Fruit fly (Drosophila melanogaster): ENCODE results near the gene phr6-4.

phr6-4 gene

dm6 chr2L:20656110-20656509, 10.5 kb upstream of the phr6-4 start, which contains the start of the genes brun and CG2614:
brun (minus strand) TSS chr2L:20656178.
CG2614 (plus strand) TSS chr2L:20656426.
- TF ChIP-seq cnc (optimal IDR thresholded peaks at IDR 0.05): no peak
- TF ChIP-seq CG12768 (GFP tag; optimal IDR thresholded peaks at IDR 0.05): peak; percentile 49
- TF ChIP-seq CG5204 (GFP tag; optimal IDR thresholded peaks at IDR 0.05): no peak
- TF ChIP-seq cic (GFP tag; optimal IDR thresholded peaks at IDR 0.05): no peak
- peak; percentile 41 for TF ChIP-seq Clk (GFP tag; optimal IDR thresholded peaks at IDR 0.05)
- peak; percentile 37 for TF ChIP-seq pad (GFP tag; optimal IDR thresholded peaks at IDR 0.05)
- TF ChIP-seq CG1620 (GFP tag; optimal IDR thresholded peaks at IDR 0.05): peak; percentile 78
- peak; percentile 5 for TF ChIP-seq CG33017 (tag; optimal IDR thresholded peaks at IDR 0.05)
- peak; percentile 64 for TF ChIP-seq Mnt (GFP tag; optimal IDR thresholded peaks at IDR 0.05)
- TF ChIP-seq kay (GFP tag; ENCODE audit: borderline replicate concordance): no peak
- peak; percentile 74 for TF ChIP-seq bab1 (GFP tag; optimal IDR thresholded peaks at IDR 0.05)
- peak; percentile 24 for TF ChIP-seq Crg-1 (GFP tag; optimal IDR thresholded peaks at IDR 0.05)
- TF ChIP-seq Hr96 (GFP tag; optimal IDR thresholded peaks at IDR 0.05): no peak
- TF ChIP-seq CG11617 (GFP tag; optimal IDR thresholded peaks at IDR 0.05): peak; percentile 70
- peak; percentile 51 for TF ChIP-seq tj (GFP tag; optimal IDR thresholded peaks at IDR 0.05)
- peak; percentile 2 for TF ChIP-seq ovo (GFP tag; optimal IDR thresholded peaks at IDR 0.05)
- peak; percentile 42 for TF ChIP-seq CG7045 (GFP tag; optimal IDR thresholded peaks at IDR 0.05)
- peak; percentile 79 for TF ChIP-seq toe (GFP tag; optimal IDR thresholded peaks at IDR 0.05)
- TF ChIP-seq CG14711 (tag; optimal IDR thresholded peaks at IDR 0.05): peak; percentile 69
- TF ChIP-seq CG7101 (tag; optimal IDR thresholded peaks at IDR 0.05): peak; percentile 78

dm6 chr2L:20649891-20650290, 4.3 kb upstream of the phr6-4 start, which contains the start of gene CG2611:
CG2611 (plus strand) TSS chr2L:20650189.
- TF ChIP-seq CG7045 (GFP tag; optimal IDR thresholded peaks at IDR 0.05) (no peak), Clk (GFP tag; optimal IDR thresholded peaks at IDR 0.05) (no peak), pad (GFP tag; optimal IDR thresholded peaks at IDR 0.05) (no peak), Crg-1 (GFP tag; optimal IDR thresholded peaks at IDR 0.05) (peak; percentile 42), toe (GFP tag; optimal IDR thresholded peaks at IDR 0.05) (peak; percentile 41), bab1 (GFP tag; optimal IDR thresholded peaks at IDR 0.05) (peak; percentile 28), Hr96 (GFP tag; optimal IDR thresholded peaks at IDR 0.05) (no peak), CG11617 (GFP tag; optimal IDR thresholded peaks at IDR 0.05) (peak; percentile 55), CG7101 (tag; optimal IDR thresholded peaks at IDR 0.05) (peak; percentile 45), tj (GFP tag; optimal IDR thresholded peaks at IDR 0.05) (no peak), CG33017 (tag; optimal IDR thresholded peaks at IDR 0.05) (no peak), kay (GFP tag; ENCODE audit: borderline replicate concordance) (no peak), cnc (optimal IDR thresholded peaks at IDR 0.05) (no peak), Mnt (GFP tag; optimal IDR thresholded peaks at IDR 0.05) (peak; percentile 18), CG5204 (GFP tag; optimal IDR thresholded peaks at IDR 0.05) (no peak), CG14711 (tag; optimal IDR thresholded peaks at IDR 0.05) (no peak), cic (GFP tag; optimal IDR thresholded peaks at IDR 0.05) (no peak), CG1620 (GFP tag; optimal IDR thresholded peaks at IDR 0.05) (peak; percentile 33), ovo (GFP tag; optimal IDR thresholded peaks at IDR 0.05) (no peak), CG12768 (GFP tag; optimal IDR thresholded peaks at IDR 0.05) (no peak)

- no peak for TF ChIP-seq Hr96 (GFP tag; optimal IDR thresholded peaks at IDR 0.05)
- no peak for TF ChIP-seq kay (GFP tag; ENCODE audit: borderline replicate concordance)
- TF ChIP-seq CG1620 (GFP tag; optimal IDR thresholded peaks at IDR 0.05): no peak
- TF ChIP-seq cic (GFP tag; optimal IDR thresholded peaks at IDR 0.05): no peak
- TF ChIP-seq CG7045 (GFP tag; optimal IDR thresholded peaks at IDR 0.05): no peak
- TF ChIP-seq CG12768 (GFP tag; optimal IDR thresholded peaks at IDR 0.05): no peak
- TF ChIP-seq toe (GFP tag; optimal IDR thresholded peaks at IDR 0.05): no peak
- no peak for TF ChIP-seq ovo (GFP tag; optimal IDR thresholded peaks at IDR 0.05)
- no peak for TF ChIP-seq CG33017 (tag; optimal IDR thresholded peaks at IDR 0.05)
- no peak for TF ChIP-seq CG7101 (tag; optimal IDR thresholded peaks at IDR 0.05)
- no peak for TF ChIP-seq Crg-1 (GFP tag; optimal IDR thresholded peaks at IDR 0.05)
- no peak for TF ChIP-seq Mnt (GFP tag; optimal IDR thresholded peaks at IDR 0.05)
Observed at dm6 chr2L:20648612-20649011, 3.0 kb upstream of the phr6-4 start, which contains the start of gene CG18810. CG18810 (plus strand) TSS chr2L:20648912.

DNA sequence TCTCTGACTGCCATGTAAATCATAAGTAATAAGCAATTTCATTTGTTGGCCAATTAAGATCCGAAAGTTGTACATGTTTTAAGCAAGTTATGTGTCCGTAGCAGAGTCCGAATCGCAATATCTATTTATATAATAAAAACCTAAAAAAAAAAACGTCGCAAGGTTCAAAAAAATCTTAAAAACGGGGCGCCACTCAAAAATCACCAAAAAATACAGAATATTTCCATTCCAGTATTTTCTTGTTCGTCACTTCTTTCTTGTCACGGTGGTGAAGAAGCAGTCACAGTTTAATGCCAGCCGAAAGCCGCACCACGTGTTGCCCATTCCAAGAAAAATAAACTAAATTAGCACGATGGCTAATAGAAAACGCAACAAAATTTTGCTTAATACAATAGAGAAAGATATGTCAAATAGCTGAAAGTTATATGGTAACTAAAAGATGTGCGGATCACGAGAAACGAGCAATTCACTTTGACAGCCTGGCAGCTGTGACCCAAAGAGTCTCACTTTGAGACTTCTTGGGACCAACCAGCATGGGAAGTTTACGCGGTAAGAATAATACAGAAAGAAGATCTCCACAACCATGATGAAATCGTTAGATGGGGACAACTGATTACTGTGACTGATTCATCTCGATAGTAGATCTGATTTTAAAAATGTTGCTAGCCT, 1.8 kb upstream of the phr6-4 start:
- TF ChIP-seq CG7101 (tag; optimal IDR thresholded peaks at IDR 0.05): peak; percentile 1
- TF ChIP-seq CG1620 (GFP tag; optimal IDR thresholded peaks at IDR 0.05): peak; percentile 3
- TF ChIP-seq pad (GFP tag; optimal IDR thresholded peaks at IDR 0.05): no peak
- peak; percentile 92 for TF ChIP-seq kay (GFP tag; ENCODE audit: borderline replicate concordance)
- no peak for TF ChIP-seq Clk (GFP tag; optimal IDR thresholded peaks at IDR 0.05)
- TF ChIP-seq Mnt (GFP tag; optimal IDR thresholded peaks at IDR 0.05): peak; percentile 97
- peak; percentile 15 for TF ChIP-seq CG11617 (GFP tag; optimal IDR thresholded peaks at IDR 0.05)
- peak; percentile 22 for TF ChIP-seq Crg-1 (GFP tag; optimal IDR thresholded peaks at IDR 0.05)
- TF ChIP-seq ovo (GFP tag; optimal IDR thresholded peaks at IDR 0.05): no peak
- TF ChIP-seq CG12768 (GFP tag; optimal IDR thresholded peaks at IDR 0.05): no peak
- TF ChIP-seq toe (GFP tag; optimal IDR thresholded peaks at IDR 0.05): peak; percentile 25
- no peak for TF ChIP-seq cic (GFP tag; optimal IDR thresholded peaks at IDR 0.05)
- TF ChIP-seq bab1 (GFP tag; optimal IDR thresholded peaks at IDR 0.05): no peak
- TF ChIP-seq Hr96 (GFP tag; optimal IDR thresholded peaks at IDR 0.05): no peak
- TF ChIP-seq CG5204 (GFP tag; optimal IDR thresholded peaks at IDR 0.05): no peak
- TF ChIP-seq tj (GFP tag; optimal IDR thresholded peaks at IDR 0.05): no peak
- peak; percentile 22 for TF ChIP-seq CG14711 (tag; optimal IDR thresholded peaks at IDR 0.05)
- no peak for TF ChIP-seq CG7045 (GFP tag; optimal IDR thresholded peaks at IDR 0.05)

dm6 chr2L:20643144-20643543, 2.4 kb downstream of the phr6-4 start, which contains the start of gene CG17470:
CG17470 (minus strand) TSS chr2L:20643244.
- TF ChIP-seq Clk (GFP tag; optimal IDR thresholded peaks at IDR 0.05) (no peak), cnc (optimal IDR thresholded peaks at IDR 0.05) (no peak), CG7101 (tag; optimal IDR thresholded peaks at IDR 0.05) (no peak), CG33017 (tag; optimal IDR thresholded peaks at IDR 0.05) (no peak)

Measured in whole organism, adult.